Fruit fly (Drosophila melanogaster): ENCODE measurements around the gene rho.

rho gene

dm6 chr3L:1447803-1448517 lies 15.7 kb upstream of the rho start:
- TF ChIP-seq psq (optimal IDR thresholded peaks at IDR 0.05) (no peak), Dll (optimal IDR thresholded peaks at IDR 0.05) (no peak), CG8478 (optimal IDR thresholded peaks at IDR 0.05) (no peak), EcR (GFP tag; optimal IDR thresholded peaks at IDR 0.05) (no peak), pan (optimal IDR thresholded peaks at IDR 0.05) (no peak), usp (GFP tag; optimal IDR thresholded peaks at IDR 0.05) (no peak)

- TF ChIP-seq psq (optimal IDR thresholded peaks at IDR 0.05) (no peak), usp (GFP tag; optimal IDR thresholded peaks at IDR 0.05) (no peak), pan (optimal IDR thresholded peaks at IDR 0.05) (no peak), CG8478 (optimal IDR thresholded peaks at IDR 0.05) (no peak), Dll (optimal IDR thresholded peaks at IDR 0.05) (no peak), EcR (GFP tag; optimal IDR thresholded peaks at IDR 0.05) (no peak)
Observed at dm6 chr3L:1450940-1451339, 12.7 kb upstream of the rho start.

dm6 chr3L:1457281-1457680 lies 6.3 kb upstream of the rho start:
- TF ChIP-seq EcR (GFP tag; optimal IDR thresholded peaks at IDR 0.05) (no peak), usp (GFP tag; optimal IDR thresholded peaks at IDR 0.05) (no peak)

dm6 chr3L:1457998-1458728 lies 5.4 kb upstream of the rho start:
- no peak for TF ChIP-seq pan (optimal IDR thresholded peaks at IDR 0.05)
- peak in 1 of 2 experiments; percentile 48 for TF ChIP-seq EcR (GFP tag; optimal IDR thresholded peaks at IDR 0.05)
- no peak for TF ChIP-seq psq (optimal IDR thresholded peaks at IDR 0.05)
- no peak for TF ChIP-seq usp (GFP tag; optimal IDR thresholded peaks at IDR 0.05)
- TF ChIP-seq CG8478 (optimal IDR thresholded peaks at IDR 0.05): no peak
- peak; percentile 59 for TF ChIP-seq Dll (optimal IDR thresholded peaks at IDR 0.05)

- TF ChIP-seq psq (optimal IDR thresholded peaks at IDR 0.05) (no peak), usp (GFP tag; optimal IDR thresholded peaks at IDR 0.05) (no peak), CG8478 (optimal IDR thresholded peaks at IDR 0.05) (no peak), EcR (GFP tag; optimal IDR thresholded peaks at IDR 0.05) (no peak), Dll (optimal IDR thresholded peaks at IDR 0.05) (no peak)
Observed at dm6 chr3L:1461831-1462230, 1.8 kb upstream of the rho start.

- TF ChIP-seq Dll (optimal IDR thresholded peaks at IDR 0.05): no peak
- no peak for TF ChIP-seq CG8478 (optimal IDR thresholded peaks at IDR 0.05)
- no peak for TF ChIP-seq usp (GFP tag; optimal IDR thresholded peaks at IDR 0.05)
- no peak for TF ChIP-seq EcR (GFP tag; optimal IDR thresholded peaks at IDR 0.05)
- TF ChIP-seq pan (optimal IDR thresholded peaks at IDR 0.05): no peak
Observed at dm6 chr3L:1464465-1464864, 854 bp downstream of the rho start.

dm6 chr3L:1469241-1469640 lies 5.6 kb downstream of the rho start:
- no peak for TF ChIP-seq CG8478 (optimal IDR thresholded peaks at IDR 0.05)
- TF ChIP-seq Dll (optimal IDR thresholded peaks at IDR 0.05): no peak
- TF ChIP-seq pan (optimal IDR thresholded peaks at IDR 0.05): no peak
- no peak for TF ChIP-seq psq (optimal IDR thresholded peaks at IDR 0.05)
- no peak for TF ChIP-seq EcR (GFP tag; optimal IDR thresholded peaks at IDR 0.05)
- TF ChIP-seq usp (GFP tag; optimal IDR thresholded peaks at IDR 0.05): no peak

- no peak for TF ChIP-seq Dll (optimal IDR thresholded peaks at IDR 0.05)
- no peak for TF ChIP-seq usp (GFP tag; optimal IDR thresholded peaks at IDR 0.05)
- TF ChIP-seq psq (optimal IDR thresholded peaks at IDR 0.05): no peak
- no peak for TF ChIP-seq pan (optimal IDR thresholded peaks at IDR 0.05)
- no peak for TF ChIP-seq CG8478 (optimal IDR thresholded peaks at IDR 0.05)
- TF ChIP-seq EcR (GFP tag; optimal IDR thresholded peaks at IDR 0.05): no peak
Observed at dm6 chr3L:1471037-1471436, 7.4 kb downstream of the rho start.

- TF ChIP-seq CG8478 (optimal IDR thresholded peaks at IDR 0.05) (no peak), pan (optimal IDR thresholded peaks at IDR 0.05) (no peak), Dll (optimal IDR thresholded peaks at IDR 0.05) (no peak)
Observed at dm6 chr3L:1471960-1472359, 8.3 kb downstream of the rho start, which contains the start of gene Naa30B. Naa30B (minus strand) TSS chr3L:1472060.

dm6 chr3L:1475157-1475556 lies 11.5 kb downstream of the rho start, which contains the start of gene Ptp61F:
Ptp61F (minus strand) TSS chr3L:1475257.
- TF ChIP-seq EcR (GFP tag; optimal IDR thresholded peaks at IDR 0.05): no peak
- no peak for TF ChIP-seq pan (optimal IDR thresholded peaks at IDR 0.05)
- no peak for TF ChIP-seq usp (GFP tag; optimal IDR thresholded peaks at IDR 0.05)
- no peak for TF ChIP-seq Dll (optimal IDR thresholded peaks at IDR 0.05)
- no peak for TF ChIP-seq psq (optimal IDR thresholded peaks at IDR 0.05)
- TF ChIP-seq CG8478 (optimal IDR thresholded peaks at IDR 0.05): no peak

dm6 chr3L:1477319-1477718 lies 13.7 kb downstream of the rho start, which contains the start of gene robl62A:
robl62A (plus strand) TSS chr3L:1477619.
- TF ChIP-seq CG8478 (optimal IDR thresholded peaks at IDR 0.05) (no peak), psq (optimal IDR thresholded peaks at IDR 0.05) (no peak)

dm6 chr3L:1478998-1479680 lies 15.5 kb downstream of the rho start:
- TF ChIP-seq usp (GFP tag; optimal IDR thresholded peaks at IDR 0.05) (no peak), CG8478 (optimal IDR thresholded peaks at IDR 0.05) (no peak), psq (optimal IDR thresholded peaks at IDR 0.05) (no peak), pan (optimal IDR thresholded peaks at IDR 0.05) (no peak)
